Fruit fly (Drosophila melanogaster): ENCODE results near the gene rst.

rst gene

DNA sequence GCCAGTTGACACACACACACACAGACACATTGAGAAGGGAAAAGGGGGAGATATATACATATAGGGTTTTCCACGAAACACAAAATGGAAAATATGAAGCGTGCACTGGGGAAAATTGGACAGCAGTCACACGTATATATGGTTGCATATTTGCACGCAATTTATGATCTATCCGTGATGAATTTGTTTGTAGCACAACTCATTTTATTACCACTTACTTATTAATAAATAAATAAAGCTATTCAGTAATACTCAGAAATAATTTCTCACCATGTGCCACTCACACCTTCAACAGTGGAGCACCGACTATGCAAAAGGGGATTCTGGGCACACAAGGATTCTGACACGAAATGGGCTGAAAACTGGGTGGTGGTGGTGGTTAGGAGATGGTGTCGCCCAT lies 59.5 kb downstream of the rst start (continued):
- no peak for TF ChIP-seq Jarid2 (GFP tag; optimal IDR thresholded peaks at IDR 0.05)
- TF ChIP-seq GATAe (GFP tag; conservative IDR thresholded peaks at IDR 0.05): no peak
- TF ChIP-seq cad (GFP tag; optimal IDR thresholded peaks at IDR 0.05): no peak
- no peak for TF ChIP-seq CG31365 (tag; optimal IDR thresholded peaks at IDR 0.05)
- TF ChIP-seq CG10366 (GFP tag; IDR thresholded peaks at IDR 0.05): no peak
- TF ChIP-seq Hey (tag; optimal IDR thresholded peaks at IDR 0.05): no peak
- no peak for TF ChIP-seq CG30403 (GFP tag; optimal IDR thresholded peaks at IDR 0.05)
- TF ChIP-seq CG1233 (GFP tag; optimal IDR thresholded peaks at IDR 0.05): no peak
- no peak for TF ChIP-seq Eip74EF (GFP tag; optimal IDR thresholded peaks at IDR 0.05)
- TF ChIP-seq Mes4 (GFP tag; optimal IDR thresholded peaks at IDR 0.05): no peak
- TF ChIP-seq mam (GFP tag; optimal IDR thresholded peaks at IDR 0.05): no peak
- no peak for TF ChIP-seq CG4424 (GFP tag; optimal IDR thresholded peaks at IDR 0.05)
- no peak for TF ChIP-seq CG14860 (GFP tag; IDR thresholded peaks at IDR 0.05; ENCODE audit: partially characterized antibody)
- TF ChIP-seq Sry-β (GFP tag; optimal IDR thresholded peaks at IDR 0.05): no peak
- no peak for TF ChIP-seq CG11560 (tag; IDR thresholded peaks at IDR 0.05)
- no peak for TF ChIP-seq peb (GFP tag; IDR thresholded peaks at IDR 0.05)
- TF ChIP-seq lmd (GFP tag; IDR thresholded peaks at IDR 0.05): peak; percentile 41
- peak; percentile 13 for TF ChIP-seq CG15269 (tag; optimal IDR thresholded peaks at IDR 0.05)
- TF ChIP-seq cato (GFP tag; optimal IDR thresholded peaks at IDR 0.05; ENCODE audit: borderline replicate concordance): no peak
- no peak for TF ChIP-seq tna (GFP tag; IDR thresholded peaks at IDR 0.05; ENCODE audit: partially characterized antibody)
- TF ChIP-seq kah (GFP tag; optimal IDR thresholded peaks at IDR 0.05): no peak
- no peak for TF ChIP-seq Vsx1 (GFP tag; optimal IDR thresholded peaks at IDR 0.05)
- TF ChIP-seq crp (GFP tag; optimal IDR thresholded peaks at IDR 0.05): no peak
- no peak for TF ChIP-seq CG6854 (GFP tag; optimal IDR thresholded peaks at IDR 0.05)
- TF ChIP-seq gsb-n (tag; optimal IDR thresholded peaks at IDR 0.05): no peak
- no peak for TF ChIP-seq Max (GFP tag; optimal IDR thresholded peaks at IDR 0.05)
- no peak for TF ChIP-seq prd (optimal IDR thresholded peaks at IDR 0.05)
- TF ChIP-seq prd (GFP tag; IDR thresholded peaks at IDR 0.05): 0 out of 3 replicates have a peak, but pooled peaks have one; percentile 24
- no peak for TF ChIP-seq CG15011 (GFP tag; optimal IDR thresholded peaks at IDR 0.05)
- peak; percentile 36; the same call in 1 of the 2 replicates for TF ChIP-seq CG9215 (GFP tag; IDR thresholded peaks at IDR 0.05)
- 0 out of 2 replicates have a peak, but pooled peaks have one; percentile 11 for TF ChIP-seq vvl (GFP tag; IDR thresholded peaks at IDR 0.05)
- TF ChIP-seq ftz-f1 (GFP tag; optimal IDR thresholded peaks at IDR 0.05): no peak
- no peak for TF ChIP-seq tll (GFP tag; optimal IDR thresholded peaks at IDR 0.05)
- no peak for TF ChIP-seq ab (GFP tag; optimal IDR thresholded peaks at IDR 0.05)
- TF ChIP-seq CG31441 (GFP tag; IDR thresholded peaks at IDR 0.05): no peak
- no peak for TF ChIP-seq CG10959 (GFP tag; IDR thresholded peaks at IDR 0.05)
- no peak for TF ChIP-seq CG12299 (tag; optimal IDR thresholded peaks at IDR 0.05)
- TF ChIP-seq Ada2b (GFP tag; IDR thresholded peaks at IDR 0.05): 0 out of 2 replicates have a peak, but pooled peaks have one; percentile 26
- TF ChIP-seq CG3726 (GFP tag; IDR thresholded peaks at IDR 0.05): no peak
- TF ChIP-seq CG2678 (tag; optimal IDR thresholded peaks at IDR 0.05): peak; percentile 32
- TF ChIP-seq jumu (GFP tag; optimal IDR thresholded peaks at IDR 0.05): no peak
- no peak for TF ChIP-seq p53 (GFP tag; optimal IDR thresholded peaks at IDR 0.05)
- TF ChIP-seq amos (GFP tag; IDR thresholded peaks at IDR 0.05; ENCODE audit: partially characterized antibody): no peak
- no peak for TF ChIP-seq seq (GFP tag; IDR thresholded peaks at IDR 0.05)
- TF ChIP-seq Fer1 (GFP tag; optimal IDR thresholded peaks at IDR 0.05): peak; percentile 2
- TF ChIP-seq Hand (GFP tag; optimal IDR thresholded peaks at IDR 0.05): no peak
- TF ChIP-seq CG18262 (tag; optimal IDR thresholded peaks at IDR 0.05): no peak
- no peak for TF ChIP-seq CG17359 (tag; optimal IDR thresholded peaks at IDR 0.05)
- no peak for TF ChIP-seq gfzf (GFP tag; optimal IDR thresholded peaks at IDR 0.05)
- no peak for TF ChIP-seq Mad (GFP tag; optimal IDR thresholded peaks at IDR 0.05)
- no peak for TF ChIP-seq CG2889 (GFP tag; IDR thresholded peaks at IDR 0.05)

Measured in whole organism, embryonic.